Fruit fly (Drosophila melanogaster) whole organism, wandering third instar larva: ENCODE results near the gene Srp72.
A peak's percentile ranks its signal among the peaks of the same experiment; 100 is the strongest.

Source experiments
- Abd-B ChIP-seq: fragments of >200 bp; optimal IDR thresholded peaks from 2 replicates; lab custom pipeline; 2017; ENCODE audit warnings: missing biosample characterization, missing genetic modification characterization
- CG32264 ChIP-seq: fragments of 200-800 bp; sonication (Bioruptor generic); optimal IDR thresholded peaks from 2 replicates; lab custom pipeline; 2016; ENCODE audit warnings: missing biosample characterization, missing genetic modification characterization
- CG9705 ChIP-seq: fragments of 200-800 bp; sonication (Bioruptor generic); optimal IDR thresholded peaks from 2 replicates; lab custom pipeline; 2018; ENCODE audit warnings: missing biosample characterization, mild to moderate bottlenecking, missing genetic modification characterization
- CrebA ChIP-seq: fragments of 200-800 bp; sonication (Bioruptor generic); optimal IDR thresholded peaks from 2 replicates; lab custom pipeline; 2016; ENCODE audit warnings: missing biosample characterization, mild to moderate bottlenecking, missing genetic modification characterization, borderline replicate concordance
- Dfd ChIP-seq: fragments of >200 bp; optimal IDR thresholded peaks from 2 replicates; lab custom pipeline; 2017; ENCODE audit warnings: missing biosample characterization, missing genetic modification characterization
- Dif ChIP-seq: fragments of 200-275, 200-300 bp; sonication (Bioruptor generic); optimal IDR thresholded peaks from 2 replicates; lab custom pipeline; 2018; ENCODE audit warnings: missing biosample characterization, missing genetic modification characterization; ENCODE audit not compliant: partially characterized antibody
- GATAd ChIP-seq: sonication (Bioruptor generic); optimal IDR thresholded peaks from 2 replicates; lab custom pipeline; 2016; ENCODE audit warnings: missing biosample characterization, missing genetic modification characterization
- HLH106 ChIP-seq: fragments of 200-800 bp; optimal IDR thresholded peaks from 3 replicates; lab custom pipeline; 2019; ENCODE audit warnings: missing biosample characterization, mild to moderate bottlenecking, missing genetic modification characterization, moderate library complexity
- Hnf4 ChIP-seq: fragments of 200-800 bp; sonication (Bioruptor generic); optimal IDR thresholded peaks from 2 replicates; lab custom pipeline; 2016; ENCODE audit warnings: missing biosample characterization, mild to moderate bottlenecking, missing genetic modification characterization
- Hr78 ChIP-seq: fragments of >200 bp; optimal IDR thresholded peaks from 2 replicates; lab custom pipeline; 2017; ENCODE audit warnings: missing biosample characterization, missing genetic modification characterization
- Hr83 ChIP-seq: fragments of 200-300 bp; sonication (Bioruptor generic); optimal IDR thresholded peaks from 2 replicates; lab custom pipeline; 2016; ENCODE audit warnings: missing biosample characterization, mild to moderate bottlenecking, missing genetic modification characterization, moderate library complexity; ENCODE audit not compliant: poor library complexity, severe bottlenecking
- Jra ChIP-seq: sonication (Bioruptor generic); optimal IDR thresholded peaks from 2 replicates; lab custom pipeline; 2016; ENCODE audit warnings: missing biosample characterization, missing genetic modification characterization
- Mio ChIP-seq: sonication (Bioruptor generic); optimal IDR thresholded peaks from 2 replicates; lab custom pipeline; 2016; ENCODE audit warnings: missing biosample characterization, missing genetic modification characterization
- Myc ChIP-seq: fragments of >200 bp; optimal IDR thresholded peaks from 2 replicates; lab custom pipeline; 2017
- N ChIP-seq: fragments of >200 bp; optimal IDR thresholded peaks from 2 replicates; lab custom pipeline; 2018; ENCODE audit warnings: missing biosample characterization, missing external identifiers, missing genetic modification characterization
- OdsH ChIP-seq: fragments of 200-800 bp; sonication (Bioruptor generic); optimal IDR thresholded peaks from 2 replicates; lab custom pipeline; 2016; ENCODE audit warnings: missing biosample characterization, mild to moderate bottlenecking, missing genetic modification characterization
- Rel ChIP-seq, 2 experiments: fragments of 200-800 bp; sonication (Bioruptor generic) in 1 of 2; optimal IDR thresholded peaks; 2 replicates in 1 of 2; 3 replicates in 1 of 2; lab custom pipeline; 2016 to 2019; ENCODE audit warnings: mild to moderate bottlenecking in 2 of 2, missing biosample characterization in 2 of 2, missing genetic modification characterization in 2 of 2, moderate library complexity in 1 of 2
- Sp1 ChIP-seq: fragments of 200-800 bp; sonication (Bioruptor generic); optimal IDR thresholded peaks from 3 replicates; lab custom pipeline; 2019; ENCODE audit warnings: missing biosample characterization, mild to moderate bottlenecking, missing genetic modification characterization, moderate library complexity
- Vsx2 ChIP-seq: fragments of 200-300, 225-300 bp; sonication (Bioruptor generic); optimal IDR thresholded peaks from 2 replicates; lab custom pipeline; 2018; ENCODE audit warnings: missing biosample characterization, missing genetic modification characterization; ENCODE audit not compliant: partially characterized antibody
- br ChIP-seq: fragments of 200-800 bp; sonication (Bioruptor generic); optimal IDR thresholded peaks from 2 replicates; lab custom pipeline; 2016; ENCODE audit warnings: missing biosample characterization, missing genetic modification characterization
- brk ChIP-seq: fragments of 200-800 bp; sonication (Bioruptor generic); optimal IDR thresholded peaks from 2 replicates; lab custom pipeline; 2016; ENCODE audit warnings: missing biosample characterization, mild to moderate bottlenecking, missing genetic modification characterization
- dl ChIP-seq, 2 experiments: fragments of 175-275, 200-275 bp in 1 of 2; fragments of 200-275 bp in 1 of 2; sonication (Bioruptor generic); optimal IDR thresholded peaks; lab custom pipeline; 2018; ENCODE audit warnings: mild to moderate bottlenecking in 2 of 2, missing biosample characterization in 2 of 2, missing genetic modification characterization in 2 of 2, moderate library complexity in 2 of 2; ENCODE audit not compliant: partially characterized antibody in 2 of 2, insufficient read depth in 1 of 2
- dmrt93B ChIP-seq: fragments of 200-800 bp; sonication (Bioruptor generic); optimal IDR thresholded peaks from 2 replicates; lab custom pipeline; 2018; ENCODE audit warnings: missing biosample characterization, mild to moderate bottlenecking, missing genetic modification characterization
- dsf ChIP-seq: sonication (Bioruptor generic); optimal IDR thresholded peaks from 2 replicates; lab custom pipeline; 2016; ENCODE audit warnings: missing biosample characterization, missing genetic modification characterization, borderline replicate concordance
- ey ChIP-seq: fragments of 200-800 bp; sonication (Bioruptor generic); optimal IDR thresholded peaks from 2 replicates; lab custom pipeline; 2016; ENCODE audit warnings: missing biosample characterization, missing genetic modification characterization
- foxo ChIP-seq, 2 experiments: fragments of 200-800 bp; sonication (Bioruptor generic); optimal IDR thresholded peaks; 2 replicates in 1 of 2; 3 replicates in 1 of 2; lab custom pipeline; 2016 to 2017; ENCODE audit warnings: missing biosample characterization in 2 of 2, missing genetic modification characterization in 2 of 2
- fru ChIP-seq: fragments of 200-800 bp; sonication (Bioruptor generic); optimal IDR thresholded peaks from 3 replicates; lab custom pipeline; 2016; ENCODE audit warnings: missing biosample characterization, mild to moderate bottlenecking, missing genetic modification characterization
- h ChIP-seq: fragments of 200-800 bp; sonication (Bioruptor generic); optimal IDR thresholded peaks from 3 replicates; lab custom pipeline; 2016; ENCODE audit warnings: missing biosample characterization, mild to moderate bottlenecking, missing genetic modification characterization
- jim ChIP-seq: fragments of 175-275, 200-325 bp; sonication (Bioruptor generic); optimal IDR thresholded peaks from 2 replicates; lab custom pipeline; 2016; ENCODE audit warnings: missing biosample characterization, mild to moderate bottlenecking, missing genetic modification characterization
- lola ChIP-seq: fragments of >200 bp; optimal IDR thresholded peaks from 2 replicates; lab custom pipeline; 2017; ENCODE audit warnings: missing biosample characterization, missing genetic modification characterization
- pan ChIP-seq: fragments of >200 bp; optimal IDR thresholded peaks from 2 replicates; lab custom pipeline; 2017
- psq ChIP-seq: fragments of 200-800 bp; sonication (Bioruptor generic); optimal IDR thresholded peaks from 3 replicates; lab custom pipeline; 2017; ENCODE audit warnings: missing biosample characterization, mild to moderate bottlenecking, missing genetic modification characterization, moderate library complexity
- rgr ChIP-seq: fragments of 200-800 bp; sonication (Bioruptor generic); optimal IDR thresholded peaks from 3 replicates; lab custom pipeline; 2016; ENCODE audit warnings: missing biosample characterization, mild to moderate bottlenecking, missing genetic modification characterization
- sage ChIP-seq: fragments of 200-800 bp; sonication (Bioruptor generic); optimal IDR thresholded peaks from 2 replicates; lab custom pipeline; 2016; ENCODE audit warnings: missing biosample characterization, mild to moderate bottlenecking, missing genetic modification characterization
- sv ChIP-seq: fragments of 200-800 bp; sonication (Bioruptor generic); optimal IDR thresholded peaks from 3 replicates; lab custom pipeline; 2016; ENCODE audit warnings: missing biosample characterization, missing genetic modification characterization
- tai ChIP-seq: sonication (Bioruptor generic); optimal IDR thresholded peaks from 2 replicates; lab custom pipeline; 2016; ENCODE audit warnings: missing biosample characterization, missing genetic modification characterization
- usp ChIP-seq: fragments of >200 bp; optimal IDR thresholded peaks from 2 replicates; lab custom pipeline; 2017; ENCODE audit warnings: missing biosample characterization, missing genetic modification characterization
- woc ChIP-seq: sonication (Bioruptor generic); optimal IDR thresholded peaks from 2 replicates; lab custom pipeline; 2016; ENCODE audit warnings: missing biosample characterization, mild to moderate bottlenecking, missing genetic modification characterization

Gene Srp72

dm6 chr3R:20588480-20588785 is at the start of gene Srp72:
Gene Srp72 (plus strand): TSS chr3R:20588711.
- TF ChIP-seq Abd-B (GFP tag; lab: Kevin White, UChicago) = no peak
- TF ChIP-seq dsf = peak; percentile 45
- TF ChIP-seq sv (GFP tag; lab: Kevin White, UChicago) = peak; percentile 48
- peak in 1 of 2 experiments; percentile 58 for TF ChIP-seq foxo (GFP tag; optimal IDR thresholded peaks at IDR 0.05; lab: Kevin White, UChicago)
- no peak for TF ChIP-seq jim (GFP tag; lab: Kevin White, UChicago)
- TF ChIP-seq N (GFP tag; lab: Kevin White, UChicago) = no peak
- no peak for TF ChIP-seq Dfd
- TF ChIP-seq rgr (GFP tag; lab: Kevin White, UChicago) = peak; percentile 44
- peak; percentile 50 for TF ChIP-seq HLH106 (tag; lab: Kevin White, UChicago)
- peak; percentile 50 for TF ChIP-seq h (GFP tag; lab: Kevin White, UChicago)
- no peak for TF ChIP-seq Dif (GFP tag; lab: Kevin White, UChicago)
- no peak for TF ChIP-seq CrebA (GFP tag; lab: Kevin White, UChicago)
- peak; percentile 45 for TF ChIP-seq Sp1 (GFP tag; lab: Kevin White, UChicago)
- no peak for TF ChIP-seq brk
- peak; percentile 17 for TF ChIP-seq OdsH (GFP tag; lab: Kevin White, UChicago)
- no peak for TF ChIP-seq lola (GFP tag; lab: Kevin White, UChicago)
- TF ChIP-seq Jra (GFP tag; lab: Kevin White, UChicago) = no peak
- TF ChIP-seq Myc = no peak
- TF ChIP-seq usp = no peak
- peak; percentile 40 for TF ChIP-seq fru (GFP tag; lab: Kevin White, UChicago)
- peak; percentile 35 for TF ChIP-seq Hr83 (GFP tag; lab: Kevin White, UChicago)
- peak; percentile 39 for TF ChIP-seq Hnf4 (GFP tag; lab: Kevin White, UChicago)
- TF ChIP-seq tai (GFP tag; lab: Kevin White, UChicago) = no peak
- TF ChIP-seq GATAd (GFP tag; lab: Kevin White, UChicago) = peak; percentile 26
- no peak for TF ChIP-seq dl (GFP tag; optimal IDR thresholded peaks at IDR 0.05; lab: Kevin White, UChicago; ENCODE audit: insufficient read depth in 1 of 2, partially characterized antibody in 2 of 2)
- TF ChIP-seq Vsx2 (GFP tag; lab: Kevin White, UChicago) = no peak
- peak; percentile 47 for TF ChIP-seq CG9705 (GFP tag; lab: Kevin White, UChicago)
- peak; percentile 25 for TF ChIP-seq br (GFP tag; lab: Kevin White, UChicago)
- peak; percentile 59 for TF ChIP-seq sage (GFP tag; lab: Kevin White, UChicago)
- no peak for TF ChIP-seq CG32264 (GFP tag; lab: Kevin White, UChicago)
- TF ChIP-seq Mio (GFP tag; lab: Kevin White, UChicago) = no peak
- no peak for TF ChIP-seq Rel (GFP tag; optimal IDR thresholded peaks at IDR 0.05; lab: Kevin White, UChicago)
- TF ChIP-seq Rel (tag; optimal IDR thresholded peaks at IDR 0.05; lab: Kevin White, UChicago) = no peak
- TF ChIP-seq woc (GFP tag; lab: Kevin White, UChicago) = no peak
- TF ChIP-seq ey = peak; percentile 12
- TF ChIP-seq psq (GFP tag; lab: Kevin White, UChicago) = peak; percentile 6
- no peak for TF ChIP-seq Hr78 (GFP tag; lab: Kevin White, UChicago)
- TF ChIP-seq dmrt93B (GFP tag; lab: Kevin White, UChicago) = no peak
- TF ChIP-seq pan (lab: Kevin White, UChicago) = no peak

- no peak for TF ChIP-seq dmrt93B (GFP tag; lab: Kevin White, UChicago)
- TF ChIP-seq rgr (GFP tag; lab: Kevin White, UChicago) = peak; percentile 0
- TF ChIP-seq OdsH (GFP tag; lab: Kevin White, UChicago) = peak; percentile 33
- no peak for TF ChIP-seq Rel (GFP tag; optimal IDR thresholded peaks at IDR 0.05; lab: Kevin White, UChicago)
- TF ChIP-seq Rel (tag; optimal IDR thresholded peaks at IDR 0.05; lab: Kevin White, UChicago) = no peak
- TF ChIP-seq tai (GFP tag; lab: Kevin White, UChicago) = peak; percentile 43
- TF ChIP-seq N (GFP tag; lab: Kevin White, UChicago) = no peak
- TF ChIP-seq br (GFP tag; lab: Kevin White, UChicago) = no peak
- TF ChIP-seq dsf = peak; percentile 22
- TF ChIP-seq CG9705 (GFP tag; lab: Kevin White, UChicago) = peak; percentile 32
- TF ChIP-seq HLH106 (tag; lab: Kevin White, UChicago) = no peak
- TF ChIP-seq h (GFP tag; lab: Kevin White, UChicago) = no peak
- TF ChIP-seq brk = peak; percentile 26
- peak; percentile 53 for TF ChIP-seq Hnf4 (GFP tag; lab: Kevin White, UChicago)
- TF ChIP-seq Sp1 (GFP tag; lab: Kevin White, UChicago) = peak; percentile 36
- TF ChIP-seq woc (GFP tag; lab: Kevin White, UChicago) = no peak
- TF ChIP-seq, all 38 proteins: peak for 8
Observed at dm6 chr3R:20542283-20543144, 46.0 kb upstream of the Srp72 start.
